Fruit fly (Drosophila melanogaster) whole organism, adult: ENCODE data around the gene cerv.

Source experiments
- CG11617 ChIP-seq: fragments of 200-800 bp; sonication (Bioruptor generic); optimal IDR thresholded peaks from 2 replicates; lab custom pipeline; 2017; ENCODE audit warnings: mild to moderate bottlenecking, missing biosample characterization, missing genetic modification reagents, missing genetic modification characterization
- CG12768 ChIP-seq: fragments of 200-800 bp; sonication (Bioruptor generic); optimal IDR thresholded peaks from 2 replicates; lab custom pipeline; 2017; ENCODE audit warnings: missing biosample characterization, missing genetic modification characterization, mild to moderate bottlenecking, moderate library complexity, missing genetic modification reagents
- CG5204 ChIP-seq: fragments of 200-800 bp; sonication (Bioruptor generic); optimal IDR thresholded peaks from 2 replicates; lab custom pipeline; 2016; ENCODE audit warnings: missing biosample characterization, missing genetic modification characterization
- CG7101 ChIP-seq: fragments of 200-800 bp; sonication (Bioruptor generic); optimal IDR thresholded peaks from 2 replicates; lab custom pipeline; 2018; ENCODE audit warnings: missing biosample characterization, mild to moderate bottlenecking, missing genetic modification characterization, moderate library complexity
- Clk ChIP-seq: fragments of 200-800 bp; sonication (Bioruptor generic); optimal IDR thresholded peaks from 2 replicates; lab custom pipeline; 2017; ENCODE audit warnings: missing biosample characterization, missing genetic modification characterization
- Hr96 ChIP-seq: fragments of 200-800 bp; sonication (Bioruptor generic); optimal IDR thresholded peaks from 2 replicates; lab custom pipeline; 2016; ENCODE audit warnings: missing biosample characterization, missing genetic modification characterization
- bab1 ChIP-seq: fragments of 200-800 bp; sonication (Bioruptor generic); optimal IDR thresholded peaks from 3 replicates; lab custom pipeline; 2019; ENCODE audit warnings: missing biosample characterization, mild to moderate bottlenecking, missing genetic modification characterization, moderate library complexity
- kay ChIP-seq: fragments of 200-800 bp; sonication (Bioruptor generic); peaks from one replicate; lab custom pipeline; 2016; ENCODE audit warnings: missing biosample characterization, missing genetic modification characterization, borderline replicate concordance
- pad ChIP-seq: fragments of 200-800 bp; sonication (Bioruptor generic); optimal IDR thresholded peaks from 3 replicates; lab custom pipeline; 2017; ENCODE audit warnings: missing biosample characterization, missing genetic modification characterization, mild to moderate bottlenecking, moderate library complexity, missing genetic modification reagents
- tj ChIP-seq: fragments of 200-800 bp; sonication (Bioruptor generic); optimal IDR thresholded peaks from 3 replicates; lab custom pipeline; 2017; ENCODE audit warnings: missing biosample characterization, mild to moderate bottlenecking, missing genetic modification characterization, moderate library complexity

dm6 chrX:15543479-15544044 is 34.4 kb downstream of the cerv start:
- TF ChIP-seq CG5204 (no peak), pad (no peak), Hr96 (no peak), tj (no peak), Clk (GFP tag; lab: Kevin White, UChicago) (no peak), CG11617 (GFP tag; lab: Kevin White, UChicago) (peak; percentile 9), CG7101 (peak; percentile 55), bab1 (GFP tag; lab: Kevin White, UChicago) (no peak), CG12768 (no peak), kay (GFP tag; lab: Kevin White, UChicago) (peak; percentile 82)
